Fruit fly (Drosophila melanogaster): ENCODE results near the gene SkpE.

- TF ChIP-seq ttk (optimal IDR thresholded peaks at IDR 0.05) (no peak), psq (optimal IDR thresholded peaks at IDR 0.05) (no peak), h (optimal IDR thresholded peaks at IDR 0.05) (no peak)
These were observed 49.9 kb downstream of the SkpE start for dm6 chrX:19773734-19774702.

Data from Kc167 (cell line).